Fruit fly (Drosophila melanogaster) whole organism, embryonic: Measurements from ENCODE around the gene Zip88E.
A peak's percentile ranks its signal among the peaks of the same experiment; 100 is the strongest.

Source experiments
- Asciz ChIP-seq: fragments of 200-800 bp; sonication (Bioruptor generic); optimal IDR thresholded peaks from 2 replicates; lab custom pipeline; 2017; ENCODE audit warnings: missing biosample characterization, mild to moderate bottlenecking, missing genetic modification characterization, missing genetic modification reagents
- Atf6 ChIP-seq: fragments of 200-800 bp; sonication (Bioruptor generic); IDR thresholded peaks from 2 replicates; pipeline ENCODE4 v1.3.6; 2022; ENCODE audit warnings: missing biosample characterization, missing genetic modification characterization
- CG11456 ChIP-seq: fragments of 200-800 bp; sonication (Bioruptor generic); IDR thresholded peaks from 3 replicates; pipeline ENCODE4 v1.3.6; 2022; ENCODE audit warnings: missing biosample characterization, missing genetic modification characterization
- CG12236 ChIP-seq: fragments of 200-800 bp; sonication (Bioruptor generic); optimal IDR thresholded peaks from 2 replicates; lab custom pipeline; 2016; ENCODE audit warnings: missing biosample characterization, missing genetic modification characterization
- CG1233 ChIP-seq: fragments of 200-800 bp; sonication (Bioruptor generic); optimal IDR thresholded peaks from 4 replicates; lab custom pipeline; 2018; ENCODE audit warnings: missing biosample characterization, mild to moderate bottlenecking, missing genetic modification characterization
- CG13296 ChIP-seq: fragments of 200-800 bp; sonication (Bioruptor generic); optimal IDR thresholded peaks from 3 replicates; lab custom pipeline; 2018; ENCODE audit warnings: missing biosample characterization, mild to moderate bottlenecking, missing genetic modification characterization
- CG15514 ChIP-seq: fragments of 200-800 bp; sonication (Bioruptor generic); optimal IDR thresholded peaks from 3 replicates; lab custom pipeline; 2017; ENCODE audit warnings: missing biosample characterization, missing genetic modification characterization, mild to moderate bottlenecking, moderate library complexity, missing genetic modification reagents
- CG18262 ChIP-seq: fragments of 200-800 bp; optimal IDR thresholded peaks from 3 replicates; lab custom pipeline; 2019; ENCODE audit warnings: missing biosample characterization, mild to moderate bottlenecking, missing genetic modification characterization, moderate library complexity
- CG3281 ChIP-seq: fragments of 200-800 bp; sonication (Bioruptor generic); optimal IDR thresholded peaks from 3 replicates; lab custom pipeline; 2017; ENCODE audit warnings: missing biosample characterization, mild to moderate bottlenecking, missing genetic modification characterization
- CG34376 ChIP-seq: fragments of 200-800 bp; sonication (Bioruptor generic); optimal IDR thresholded peaks from 2 replicates; lab custom pipeline; 2018; ENCODE audit warnings: missing biosample characterization, mild to moderate bottlenecking, missing genetic modification characterization
- CG4404 ChIP-seq: fragments of 200-800 bp; sonication (Bioruptor generic); IDR thresholded peaks from 2 replicates; pipeline ENCODE4 v1.3.6; 2022; ENCODE audit warnings: missing biosample characterization, missing genetic modification characterization
- CG6689 ChIP-seq: fragments of 200-800 bp; sonication (Bioruptor generic); IDR thresholded peaks from 2 replicates; pipeline ENCODE4 v1.3.6; 2022; ENCODE audit warnings: missing biosample characterization, missing genetic modification characterization
- CG6791 ChIP-seq: fragments of 200-800 bp; sonication (Bioruptor generic); IDR thresholded peaks from 3 replicates; pipeline ENCODE4 v1.3.6; 2022; ENCODE audit warnings: missing biosample characterization, missing genetic modification characterization; ENCODE audit not compliant: partially characterized antibody
- CG6854 ChIP-seq: fragments of 200-800 bp; sonication (Bioruptor generic); optimal IDR thresholded peaks from 3 replicates; lab custom pipeline; 2017; ENCODE audit warnings: missing biosample characterization, mild to moderate bottlenecking, missing genetic modification characterization
- CG8089 ChIP-seq: fragments of 200-800 bp; sonication (Bioruptor generic); optimal IDR thresholded peaks from 3 replicates; lab custom pipeline; 2016; ENCODE audit warnings: missing biosample characterization, missing genetic modification characterization
- CG9797 ChIP-seq: fragments of 200-800 bp; sonication (Bioruptor generic); optimal IDR thresholded peaks from 3 replicates; lab custom pipeline; 2018; ENCODE audit warnings: missing biosample characterization, mild to moderate bottlenecking, missing genetic modification characterization
- Camta ChIP-seq: fragments of 200-800 bp; sonication (Bioruptor generic); optimal IDR thresholded peaks from 2 replicates; lab custom pipeline; 2016; ENCODE audit warnings: missing biosample characterization, missing genetic modification characterization
- Doc3 ChIP-seq: fragments of 200-800 bp; sonication (Bioruptor generic); IDR thresholded peaks from 3 replicates; pipeline ENCODE4 v1.3.6; 2022; ENCODE audit warnings: missing biosample characterization, missing genetic modification characterization; ENCODE audit not compliant: partially characterized antibody
- Ets65A ChIP-seq: fragments of 200-800 bp; sonication (Bioruptor generic); peaks from one replicate; lab custom pipeline; 2016; ENCODE audit warnings: missing biosample characterization, missing genetic modification characterization
- GATAe ChIP-seq: fragments of 200-800 bp; sonication (Bioruptor generic); conservative IDR thresholded peaks from 2 replicates; pipeline ENCODE4 v1.3.6; 2022; ENCODE audit warnings: missing biosample characterization, missing genetic modification characterization
- Hey ChIP-seq: fragments of 200-800 bp; sonication (Bioruptor generic); optimal IDR thresholded peaks from 3 replicates; lab custom pipeline; 2018; ENCODE audit warnings: missing biosample characterization, mild to moderate bottlenecking, missing genetic modification characterization
- Med ChIP-seq: fragments of 200-800 bp; sonication (Bioruptor generic); peaks from one replicate; lab custom pipeline; 2016; ENCODE audit warnings: missing biosample characterization, missing genetic modification characterization, mild to moderate bottlenecking, inconsistent platforms, moderate library complexity
- Oli ChIP-seq: fragments of 200-800 bp; sonication (Bioruptor generic); optimal IDR thresholded peaks from 2 replicates; lab custom pipeline; 2018; ENCODE audit warnings: missing biosample characterization, mild to moderate bottlenecking, missing genetic modification characterization, moderate library complexity
- Poxn ChIP-seq: fragments of 200-800 bp; sonication (Bioruptor generic); IDR thresholded peaks from 2 replicates; pipeline ENCODE4 v1.3.6; 2022; ENCODE audit warnings: missing biosample characterization, missing genetic modification characterization
- Sry-β ChIP-seq: fragments of 200-800 bp; sonication (Bioruptor generic); optimal IDR thresholded peaks from 2 replicates; lab custom pipeline; 2018; ENCODE audit warnings: missing biosample characterization, mild to moderate bottlenecking, missing genetic modification characterization, moderate library complexity
- ac ChIP-seq: fragments of 200-800 bp; sonication (Bioruptor generic); optimal IDR thresholded peaks from 3 replicates; lab custom pipeline; 2017; ENCODE audit warnings: missing biosample characterization, mild to moderate bottlenecking, missing genetic modification characterization
- ase ChIP-seq: fragments of 200-800 bp; sonication (Bioruptor generic); IDR thresholded peaks from 3 replicates; pipeline ENCODE4 v1.3.6; 2022; ENCODE audit warnings: missing biosample characterization, missing genetic modification characterization
- cwo ChIP-seq: fragments of 200-800 bp; sonication (Bioruptor generic); optimal IDR thresholded peaks from 3 replicates; lab custom pipeline; 2017; ENCODE audit warnings: missing biosample characterization, missing genetic modification characterization, mild to moderate bottlenecking, moderate library complexity, missing genetic modification reagents
- danr ChIP-seq: fragments of 200-800 bp; sonication (Bioruptor generic); IDR thresholded peaks from 2 replicates; pipeline ENCODE4 v1.3.6; 2022; ENCODE audit warnings: missing biosample characterization, missing genetic modification characterization
- exex ChIP-seq: fragments of 200-800 bp; sonication (Bioruptor generic); optimal IDR thresholded peaks from 4 replicates; lab custom pipeline; 2018; ENCODE audit warnings: missing biosample characterization, mild to moderate bottlenecking, missing genetic modification characterization, moderate library complexity
- grn ChIP-seq: fragments of 200-800 bp; sonication (Bioruptor generic); optimal IDR thresholded peaks from 3 replicates; lab custom pipeline; 2017; ENCODE audit warnings: missing biosample characterization, missing genetic modification characterization
- gro ChIP-seq: fragments of 200-800 bp; sonication (Bioruptor generic); optimal IDR thresholded peaks from 2 replicates; lab custom pipeline; 2016; ENCODE audit warnings: missing biosample characterization, missing genetic modification characterization
- kah ChIP-seq: fragments of 200-800 bp; sonication (Bioruptor generic); optimal IDR thresholded peaks from 2 replicates; lab custom pipeline; 2018; ENCODE audit warnings: missing biosample characterization, mild to moderate bottlenecking, missing genetic modification characterization
- knrl ChIP-seq: fragments of 200-800 bp; sonication (Bioruptor generic); IDR thresholded peaks from 3 replicates; pipeline ENCODE4 v1.3.6; 2022; ENCODE audit warnings: missing biosample characterization, missing genetic modification characterization; ENCODE audit not compliant: partially characterized antibody
- luna ChIP-seq: fragments of 200-800 bp; sonication (Bioruptor generic); optimal IDR thresholded peaks from 2 replicates; lab custom pipeline; 2016; ENCODE audit warnings: missing biosample characterization, missing genetic modification characterization
- mirr ChIP-seq: fragments of 200-800 bp; sonication (Bioruptor generic); optimal IDR thresholded peaks from 3 replicates; lab custom pipeline; 2018; ENCODE audit warnings: missing biosample characterization, mild to moderate bottlenecking, missing genetic modification characterization
- nerfin-2 ChIP-seq: fragments of 200-800 bp; sonication (Bioruptor generic); IDR thresholded peaks from 2 replicates; pipeline ENCODE4 v1.3.6; 2022; ENCODE audit warnings: missing biosample characterization, missing genetic modification characterization; ENCODE audit not compliant: partially characterized antibody
- org-1 ChIP-seq: fragments of 200-800 bp; sonication (Bioruptor generic); optimal IDR thresholded peaks from 2 replicates; lab custom pipeline; 2017; ENCODE audit warnings: missing biosample characterization, missing genetic modification characterization
- salm ChIP-seq: fragments of 200-800 bp; sonication (Bioruptor generic); optimal IDR thresholded peaks from 2 replicates; lab custom pipeline; 2018; ENCODE audit warnings: missing biosample characterization, mild to moderate bottlenecking, missing genetic modification characterization
- sd ChIP-seq: fragments of 200-800 bp; sonication (Bioruptor generic); optimal IDR thresholded peaks from 3 replicates; lab custom pipeline; 2018; ENCODE audit warnings: missing biosample characterization, mild to moderate bottlenecking, missing genetic modification characterization, moderate library complexity
- sug ChIP-seq: fragments of 200-800 bp; optimal IDR thresholded peaks from 2 replicates; lab custom pipeline; 2019; ENCODE audit warnings: missing biosample characterization, mild to moderate bottlenecking, missing genetic modification characterization, moderate library complexity
- tio ChIP-seq: fragments of 200-800 bp; sonication (Bioruptor generic); optimal IDR thresholded peaks from 2 replicates; lab custom pipeline; 2017; ENCODE audit warnings: missing biosample characterization, missing genetic modification characterization, inconsistent platforms
- toy ChIP-seq: fragments of 200-800 bp; sonication (Bioruptor generic); IDR thresholded peaks from 2 replicates; pipeline ENCODE4 v1.3.6; 2022; ENCODE audit warnings: missing biosample characterization, missing genetic modification characterization
- zf30C ChIP-seq: fragments of 200-800 bp; sonication (Bioruptor generic); optimal IDR thresholded peaks from 3 replicates; lab custom pipeline; 2018; ENCODE audit warnings: missing biosample characterization, mild to moderate bottlenecking, missing genetic modification characterization

The Zip88E gene

dm6 chr3R:15229329-15229876 is 39.1 kb upstream of the Zip88E start, which contains the start of the genes Art3 and mRpS10 (continued):
- peak; percentile 51; the same call in 1 of the 3 replicates for TF ChIP-seq knrl (GFP tag; lab: Robert Waterston, UW)

DNA sequence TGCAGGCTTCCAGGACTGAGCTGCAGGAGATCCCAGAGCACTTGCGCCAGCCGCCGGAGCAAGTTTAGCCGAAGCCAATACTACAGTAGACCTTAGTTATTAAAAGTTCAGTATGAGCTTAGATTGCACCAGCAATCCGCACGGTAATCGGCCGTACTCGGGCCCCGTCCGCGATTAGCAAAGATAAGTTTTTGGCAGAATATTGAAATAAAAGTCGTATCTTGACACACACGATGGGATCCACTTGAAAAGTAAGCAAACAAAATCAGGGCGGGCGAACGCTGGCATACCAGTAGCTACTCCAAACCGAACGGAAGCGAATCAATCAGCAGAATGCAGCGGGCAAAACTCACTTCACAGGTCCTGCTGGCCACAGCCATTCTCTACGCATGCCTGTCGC is 38.2 kb upstream of the Zip88E start, which contains the start of gene CG34316:
CG34316 (plus strand) TSS at position 301 of the 400 bp plus-strand sequence.
- TF ChIP-seq Hey (no peak), exex (tag; lab: Kevin White, UChicago) (peak; percentile 30), sug (peak; percentile 55)

DNA sequence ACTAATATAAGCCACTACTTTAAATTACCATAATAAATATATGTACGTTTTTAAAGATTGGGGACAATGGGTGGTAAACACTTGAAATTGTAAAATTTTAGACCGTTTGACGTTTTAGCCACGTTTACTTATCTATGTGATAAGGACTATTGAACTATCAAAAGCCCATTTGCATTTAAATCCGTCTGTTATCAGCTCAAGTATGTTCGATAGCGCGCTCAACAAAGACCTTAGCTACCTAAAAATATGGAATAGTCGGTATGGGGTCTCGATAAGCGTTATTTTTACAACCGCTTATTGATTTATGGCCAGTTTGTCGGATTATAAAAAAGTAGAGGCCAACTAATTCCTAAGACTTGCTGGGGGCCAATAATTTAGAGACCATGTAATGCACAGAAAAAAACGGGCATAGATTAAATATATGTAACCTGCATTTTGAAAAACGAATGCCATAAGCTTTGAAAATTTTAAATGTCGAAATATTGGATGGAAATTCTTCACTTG is 36.8 kb upstream of the Zip88E start:
- TF ChIP-seq salm (tag; lab: Kevin White, UChicago) (peak; percentile 1), CG9797 (no peak), Asciz (peak; percentile 16), ac (no peak), CG34376 (peak; percentile 91), exex (tag; lab: Kevin White, UChicago) (peak; percentile 99), CG3281 (peak; percentile 12), CG8089 (GFP tag; lab: Kevin White, UChicago) (no peak), danr (GFP tag; lab: Robert Waterston, UW) (no peak), CG6689 (no peak), sd (tag; lab: Kevin White, UChicago) (peak; percentile 97), Doc3 (no peak), CG13296 (peak; percentile 53), CG15514 (GFP tag; lab: Kevin White, UChicago) (peak; percentile 3), CG6854 (GFP tag; lab: Kevin White, UChicago) (peak; percentile 20), zf30C (GFP tag; lab: Kevin White, UChicago) (peak; percentile 34), Ets65A (GFP tag; lab: Kevin White, UChicago) (no peak), mirr (GFP tag; lab: Kevin White, UChicago) (peak; percentile 81), GATAe (GFP tag; lab: Robert Waterston, UW) (peak; percentile 32), cwo (peak; percentile 1), sug (peak; percentile 100), toy (GFP tag; lab: Robert Waterston, UW) (no peak), CG12236 (GFP tag; lab: Kevin White, UChicago) (no peak), Oli (tag; lab: Kevin White, UChicago) (no peak), grn (GFP tag; lab: Kevin White, UChicago) (peak; percentile 42), CG18262 (tag; lab: Kevin White, UChicago) (no peak), gro (GFP tag; lab: Kevin White, UChicago) (peak; percentile 7)

dm6 chr3R:15242186-15243045 is 26.0 kb upstream of the Zip88E start, which contains the start of the genes tefu and Hsc70-4:
tefu (minus strand) TSS chr3R:15242236.
Hsc70-4 (plus strand) TSS chr3R:15242687.
- TF ChIP-seq CG1233 (GFP tag; lab: Kevin White, UChicago) (peak; percentile 61), luna (GFP tag; lab: Kevin White, UChicago) (peak; percentile 47), Sry-β (GFP tag; lab: Kevin White, UChicago) (peak; percentile 62), mirr (GFP tag; lab: Kevin White, UChicago) (no peak), org-1 (GFP tag; lab: Kevin White, UChicago) (no peak), Poxn (no peak; the same call in 1 of the 2 replicates), Camta (GFP tag; lab: Kevin White, UChicago) (peak; percentile 61), Med (GFP tag; lab: Kevin White, UChicago) (peak; percentile 94), CG11456 (GFP tag; lab: Robert Waterston, UW) (peak; percentile 89), nerfin-2 (GFP tag; lab: Robert Waterston, UW) (no peak), Atf6 (GFP tag; lab: Robert Waterston, UW) (peak; percentile 73), ase (peak; percentile 79; the same call in 2 of the 3 replicates), CG6791 (GFP tag; lab: Robert Waterston, UW) (peak; percentile 38; the same call in 1 of the 3 replicates), kah (GFP tag; lab: Kevin White, UChicago) (peak; percentile 45), CG4404 (GFP tag; lab: Robert Waterston, UW) (peak; percentile 74), tio (GFP tag; lab: Kevin White, UChicago) (no peak)
